Worm (Caenorhabditis elegans) whole organism, L4 larva: ENCODE measurements around the gene srd-56.

Experiments used
- aly-2 ChIP-seq: sonication (generic microtip); optimal IDR thresholded peaks from 2 replicates; lab custom pipeline; 2018; ENCODE audit warnings: missing biosample characterization, missing genetic modification characterization
- nhr-111 ChIP-seq: fragments of 200-800 bp; sonication (Bioruptor generic); optimal IDR thresholded peaks from 2 replicates; lab custom pipeline; 2018; ENCODE audit warnings: mild to moderate bottlenecking, missing genetic modification characterization, missing compliant biosample characterization
- nhr-25 ChIP-seq: sonication (generic microtip); optimal IDR thresholded peaks from 2 replicates; lab custom pipeline; 2017; ENCODE audit warnings: missing genetic modification characterization, mild to moderate bottlenecking, missing compliant biosample characterization, antibody characterized with exemption, moderate library complexity, borderline replicate concordance; ENCODE audit not compliant: insufficient read depth
- nhr-42 ChIP-seq: fragments of 200-800 bp; sonication (Bioruptor generic); IDR thresholded peaks from 2 replicates; pipeline ENCODE4 v1.3.6; 2022; ENCODE audit warnings: missing genetic modification characterization, missing compliant biosample characterization
- tag-97 ChIP-seq: fragments of 200-800 bp; sonication (Bioruptor generic); IDR thresholded peaks from 2 replicates; pipeline ENCODE4 v1.3.6; 2022; ENCODE audit warnings: missing genetic modification characterization, missing compliant biosample characterization
- unc-62 ChIP-seq, 3 experiments: fragments of 150-350 bp in 1 of 3; sonication (generic microtip); optimal IDR thresholded peaks in 2 of 3; peaks in 1 of 3; 1 replicate in 1 of 3; 2 replicates in 2 of 3; lab custom pipeline; 2014 to 2017; ENCODE audit warnings: missing biosample characterization in 3 of 3, missing genetic modification characterization in 3 of 3, missing genetic modification reagents in 3 of 3, missing genotype in 1 of 3
- ztf-7 ChIP-seq: fragments of 150-350 bp; optimal IDR thresholded peaks from 2 replicates; lab custom pipeline; 2014; ENCODE audit warnings: missing biosample characterization, missing genetic modification characterization

DNA sequence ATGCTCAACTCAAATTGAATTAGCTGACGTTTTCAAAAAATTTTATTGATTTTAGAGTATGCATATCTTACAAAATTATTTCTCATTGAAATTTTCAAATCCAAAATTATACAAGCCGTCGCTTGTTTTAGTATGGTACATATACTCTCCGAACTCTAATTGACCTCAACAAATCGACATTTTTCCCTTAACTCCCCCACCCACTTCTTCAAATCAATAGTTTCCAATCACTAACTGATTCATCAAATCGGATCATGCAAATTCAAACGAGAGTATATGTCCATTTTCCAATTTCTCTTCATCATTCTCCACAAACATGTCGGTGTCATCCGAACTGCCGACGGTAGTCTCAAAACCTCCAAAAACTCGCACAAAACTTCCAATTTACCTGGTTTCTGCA is 13.9 kb downstream of the srd-56 start, which contains the start of gene E04F6.4:
- TF ChIP-seq nhr-42 (GFP tag; lab: Robert Waterston, UW) (no peak), unc-62 (GFP tag; optimal IDR thresholded peaks at IDR 0.05 in 1 of 2; lab: Kevin White, UChicago) (no peak), unc-62 (tag; optimal IDR thresholded peaks at IDR 0.05; lab: Kevin White, UChicago) (no peak), ztf-7 (tag; lab: Kevin White, UChicago) (no peak), tag-97 (GFP tag; lab: Robert Waterston, UW) (no peak), aly-2 (tag; lab: Kevin White, UChicago) (no peak), nhr-111 (no peak), nhr-25 (tag; lab: Kevin White, UChicago) (no peak)
